Fruit fly (Drosophila melanogaster): Measurements from ENCODE around the gene CG31140.
A peak's percentile ranks its signal among the peaks of the same experiment; 100 is the strongest.

The CG31140 gene

dm6 chr3R:24010637-24011214 is 47.7 kb downstream of the CG31140 start (continued):
- TF ChIP-seq gem (tag; optimal IDR thresholded peaks at IDR 0.05) = peak; percentile 74
- TF ChIP-seq CG12155 (GFP tag; optimal IDR thresholded peaks at IDR 0.05) = peak; percentile 27
- TF ChIP-seq CG17385 (GFP tag; optimal IDR thresholded peaks at IDR 0.05) = peak; percentile 68
- peak; percentile 10 for TF ChIP-seq CG15601 (tag; optimal IDR thresholded peaks at IDR 0.05)
- no peak for TF ChIP-seq CG6765 (GFP tag; optimal IDR thresholded peaks at IDR 0.05)
- no peak for TF ChIP-seq BEAF-32 (GFP tag; optimal IDR thresholded peaks at IDR 0.05)
- TF ChIP-seq CG9609 (GFP tag; optimal IDR thresholded peaks at IDR 0.05) = no peak
- TF ChIP-seq CG1647 (GFP tag; optimal IDR thresholded peaks at IDR 0.05) = no peak
- TF ChIP-seq gsb (GFP tag; IDR thresholded peaks at IDR 0.05) = peak; percentile 58
- TF ChIP-seq CG7357 (GFP tag; IDR thresholded peaks at IDR 0.05) = peak; percentile 53; the same call in 2 of the 3 replicates
- no peak for TF ChIP-seq MTF-1 (GFP tag; optimal IDR thresholded peaks at IDR 0.05; ENCODE audit: borderline replicate concordance)
- TF ChIP-seq CG17612 (GFP tag; IDR thresholded peaks at IDR 0.05) = peak; percentile 43; the same call in 1 of the 2 replicates
- TF ChIP-seq HmgD (GFP tag; optimal IDR thresholded peaks at IDR 0.05) = no peak
- peak; percentile 74 for TF ChIP-seq sens (GFP tag)
- peak; percentile 30 for TF ChIP-seq CG8388 (GFP tag; optimal IDR thresholded peaks at IDR 0.05)
- peak; percentile 72 for TF ChIP-seq lmd (GFP tag; IDR thresholded peaks at IDR 0.05)
- no peak for TF ChIP-seq NK7.1 (GFP tag; optimal IDR thresholded peaks at IDR 0.05)
- peak in 1 of 2 experiments; percentile 63 for TF ChIP-seq bsh (GFP tag; optimal IDR thresholded peaks at IDR 0.05)
- no peak for TF ChIP-seq NFAT (GFP tag; IDR thresholded peaks at IDR 0.05)
- TF ChIP-seq cato (GFP tag; optimal IDR thresholded peaks at IDR 0.05; ENCODE audit: borderline replicate concordance) = peak; percentile 5
- peak; percentile 59 for TF ChIP-seq al (GFP tag; IDR thresholded peaks at IDR 0.05)
- 0 out of 2 replicates have a peak, but pooled peaks have one; percentile 15 for TF ChIP-seq GATAe (GFP tag; conservative IDR thresholded peaks at IDR 0.05)
- TF ChIP-seq ato (GFP tag; IDR thresholded peaks at IDR 0.05; ENCODE audit: partially characterized antibody) = no peak
- TF ChIP-seq org-1 (GFP tag; optimal IDR thresholded peaks at IDR 0.05) = peak; percentile 53
- 0 out of 2 replicates have a peak, but pooled peaks have one; percentile 18 for TF ChIP-seq Doc2 (GFP tag; IDR thresholded peaks at IDR 0.05)
- TF ChIP-seq wdn (GFP tag; IDR thresholded peaks at IDR 0.05) = peak; percentile 52; the same call in 1 of the 2 replicates
- peak; percentile 28 for TF ChIP-seq ind (GFP tag; optimal IDR thresholded peaks at IDR 0.05)
- no peak for TF ChIP-seq Spps (tag; optimal IDR thresholded peaks at IDR 0.05)
- peak; percentile 9 for TF ChIP-seq mirr (GFP tag; optimal IDR thresholded peaks at IDR 0.05)
- TF ChIP-seq CG12391 (tag; optimal IDR thresholded peaks at IDR 0.05) = peak; percentile 67
- TF ChIP-seq dpn (GFP tag; optimal IDR thresholded peaks at IDR 0.05) = peak in 1 of 2 experiments; percentile 47
- TF ChIP-seq CG9727 (GFP tag; optimal IDR thresholded peaks at IDR 0.05) = peak; percentile 56
- TF ChIP-seq CG15514 (GFP tag; optimal IDR thresholded peaks at IDR 0.05) = peak; percentile 56
- TF ChIP-seq CG18599 (GFP tag; optimal IDR thresholded peaks at IDR 0.05) = peak; percentile 84
- TF ChIP-seq Eip74EF (GFP tag; optimal IDR thresholded peaks at IDR 0.05) = peak in 1 of 2 experiments; percentile 36
- TF ChIP-seq grau (tag; optimal IDR thresholded peaks at IDR 0.05) = peak; percentile 74
- peak; percentile 33 for TF ChIP-seq CG4424 (GFP tag; optimal IDR thresholded peaks at IDR 0.05)
- peak; percentile 1 for TF ChIP-seq CG6813 (GFP tag; optimal IDR thresholded peaks at IDR 0.05)
- peak; percentile 66 for TF ChIP-seq CoRest (tag; optimal IDR thresholded peaks at IDR 0.05)
- TF ChIP-seq CG7987 (GFP tag; optimal IDR thresholded peaks at IDR 0.05) = no peak
- peak; percentile 49 for TF ChIP-seq ranshi (GFP tag; IDR thresholded peaks at IDR 0.05)
- TF ChIP-seq Blimp-1 (GFP tag; optimal IDR thresholded peaks at IDR 0.05) = peak; percentile 53
- TF ChIP-seq ci (GFP tag; IDR thresholded peaks at IDR 0.05) = peak; percentile 79
- peak; percentile 47; the same call in 1 of the 2 replicates for TF ChIP-seq E2f2 (GFP tag; IDR thresholded peaks at IDR 0.05)
- peak; percentile 66 for TF ChIP-seq CG17359 (tag; optimal IDR thresholded peaks at IDR 0.05)
- TF ChIP-seq Hey (tag; optimal IDR thresholded peaks at IDR 0.05) = no peak
- no peak for TF ChIP-seq hkb (optimal IDR thresholded peaks at IDR 0.05)
- TF ChIP-seq hkb (GFP tag; IDR thresholded peaks at IDR 0.05) = peak; percentile 76
- no peak for TF ChIP-seq run (tag; optimal IDR thresholded peaks at IDR 0.05)

Measured in whole organism, embryonic.